In the genomic region with DNA sequence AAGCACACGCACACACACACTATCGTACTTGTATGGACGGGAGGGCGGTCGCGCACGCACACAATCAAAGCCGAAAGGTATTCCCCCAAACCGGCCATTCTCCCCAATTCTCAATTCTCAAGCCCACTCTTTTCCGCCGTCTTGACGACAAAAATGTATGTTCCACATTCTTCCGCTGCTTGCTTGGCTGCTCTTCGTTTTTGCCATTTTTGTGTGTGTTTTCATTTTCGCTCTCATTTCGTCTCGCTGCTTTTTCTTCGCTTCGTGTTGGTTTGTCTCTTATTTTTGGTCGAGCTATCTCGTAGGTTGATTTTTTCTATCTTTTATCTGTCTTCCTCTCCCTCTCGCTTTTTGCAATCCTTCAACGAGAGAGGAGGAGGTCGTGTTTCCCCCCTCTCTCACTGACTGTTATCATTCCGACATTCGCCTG, we compare ENCODE assay signal across 5 fruit fly cellular contexts.
TF ChIP-seq lines count a peak whose summit lies in the region.

No protein-coding gene starts in this region.

- no peak for TF ChIP-seq CTCF in whole organism, embryonic (GFP tag; optimal IDR thresholded peaks at IDR 0.05; lab: Kevin White, UChicago)

TF ChIP-seq in whole organism, adult, 20 proteins besides CTCF, POLR2A, EP300 and RAD21:
- no peak for TF ChIP-seq cic (GFP tag; optimal IDR thresholded peaks at IDR 0.05; lab: Kevin White, UChicago)
- TF ChIP-seq pad (GFP tag; optimal IDR thresholded peaks at IDR 0.05; lab: Kevin White, UChicago), result peak; percentile 4
- TF ChIP-seq CG12768 (GFP tag; optimal IDR thresholded peaks at IDR 0.05; lab: Kevin White, UChicago), result no peak
- TF ChIP-seq CG1620 (GFP tag; optimal IDR thresholded peaks at IDR 0.05; lab: Kevin White, UChicago), result no peak

TF ChIP-seq in whole organism, embryonic, 481 proteins besides CTCF, POLR2A, EP300 and RAD21 (continues in another document):
- TF ChIP-seq CG10366 (GFP tag; IDR thresholded peaks at IDR 0.05; lab: Robert Waterston, UW) (no peak), mld (GFP tag; IDR thresholded peaks at IDR 0.05; lab: Robert Waterston, UW; ENCODE audit: partially characterized antibody) (no peak), CG34422 (GFP tag; IDR thresholded peaks at IDR 0.05; lab: Robert Waterston, UW) (0 out of 3 replicates have a peak, but pooled peaks have one; percentile 14), CG14667 (GFP tag; IDR thresholded peaks at IDR 0.05; lab: Robert Waterston, UW) (no peak), Ada2b (GFP tag; IDR thresholded peaks at IDR 0.05; lab: Robert Waterston, UW) (no peak), CG2199 (GFP tag; IDR thresholded peaks at IDR 0.05; lab: Robert Waterston, UW) (0 out of 3 replicates have a peak, but pooled peaks have one; percentile 33), cwo (GFP tag; optimal IDR thresholded peaks at IDR 0.05; lab: Kevin White, UChicago) (no peak), CG6813 (GFP tag; optimal IDR thresholded peaks at IDR 0.05; lab: Kevin White, UChicago) (no peak), CG4707 (GFP tag; optimal IDR thresholded peaks at IDR 0.05; lab: Kevin White, UChicago) (no peak), CG1233 (GFP tag; optimal IDR thresholded peaks at IDR 0.05; lab: Kevin White, UChicago) (no peak), Adf1 (GFP tag; IDR thresholded peaks at IDR 0.05; lab: Robert Waterston, UW) (peak; percentile 31; the same call in 1 of the 2 replicates), CG6791 (GFP tag; IDR thresholded peaks at IDR 0.05; lab: Robert Waterston, UW; ENCODE audit: partially characterized antibody) (no peak), CG30020 (tag; optimal IDR thresholded peaks at IDR 0.05; lab: Kevin White, UChicago) (no peak), Hey (tag; optimal IDR thresholded peaks at IDR 0.05; lab: Kevin White, UChicago) (no peak), Trl (optimal IDR thresholded peaks at IDR 0.05; lab: Kevin White, UChicago) (peak; percentile 34 to 83), Trl (GFP tag; optimal IDR thresholded peaks at IDR 0.05; lab: Kevin White, UChicago) (no peak), chinmo (GFP tag; IDR thresholded peaks at IDR 0.05; lab: Robert Waterston, UW; ENCODE audit: partially characterized antibody) (peak; percentile 79; the same call in 2 of the 4 replicates), prd (optimal IDR thresholded peaks at IDR 0.05; lab: Kevin White, UChicago) (no peak), prd (GFP tag; IDR thresholded peaks at IDR 0.05; lab: Robert Waterston, UW) (no peak)

TF ChIP-seq in whole organism, prepupa, 60 proteins besides CTCF, POLR2A, EP300 and RAD21 (continues in another document):
- peak; percentile 57 for TF ChIP-seq Ets96B (tag; optimal IDR thresholded peaks at IDR 0.05; lab: Kevin White, UChicago)
- no peak for TF ChIP-seq salr (GFP tag; optimal IDR thresholded peaks at IDR 0.05; lab: Kevin White, UChicago)
- peak; percentile 9 for TF ChIP-seq CG16779 (tag; optimal IDR thresholded peaks at IDR 0.05; lab: Kevin White, UChicago)
- TF ChIP-seq achi (GFP tag; optimal IDR thresholded peaks at IDR 0.05; lab: Kevin White, UChicago), result no peak
- TF ChIP-seq Blimp-1 (GFP tag; optimal IDR thresholded peaks at IDR 0.05; lab: Kevin White, UChicago), result no peak
- TF ChIP-seq Hr39 (GFP tag; optimal IDR thresholded peaks at IDR 0.05; lab: Kevin White, UChicago), result no peak
- no peak for TF ChIP-seq cyc (GFP tag; optimal IDR thresholded peaks at IDR 0.05; lab: Kevin White, UChicago)
- TF ChIP-seq Eip93F (GFP tag; optimal IDR thresholded peaks at IDR 0.05; lab: Kevin White, UChicago), result peak; percentile 10
- no peak for TF ChIP-seq OdsH (GFP tag; optimal IDR thresholded peaks at IDR 0.05; lab: Kevin White, UChicago)
- peak; percentile 5 for TF ChIP-seq dac (GFP tag; optimal IDR thresholded peaks at IDR 0.05; lab: Kevin White, UChicago)
- TF ChIP-seq Eip75B (GFP tag; optimal IDR thresholded peaks at IDR 0.05; lab: Kevin White, UChicago), result peak; percentile 25
- TF ChIP-seq Sox14 (GFP tag; optimal IDR thresholded peaks at IDR 0.05; lab: Kevin White, UChicago), result no peak
- TF ChIP-seq CG8319 (GFP tag; optimal IDR thresholded peaks at IDR 0.05; lab: Kevin White, UChicago), result no peak
- TF ChIP-seq Gug (GFP tag; IDR thresholded peaks at IDR 0.05; lab: Robert Waterston, UW), result no peak
- TF ChIP-seq CG6854 (GFP tag; optimal IDR thresholded peaks at IDR 0.05; lab: Kevin White, UChicago), result no peak
- TF ChIP-seq CG32006 (GFP tag; optimal IDR thresholded peaks at IDR 0.05; lab: Kevin White, UChicago), result no peak
- no peak for TF ChIP-seq acj6 (GFP tag; optimal IDR thresholded peaks at IDR 0.05; lab: Kevin White, UChicago)
- TF ChIP-seq CG11762 (GFP tag; optimal IDR thresholded peaks at IDR 0.05; lab: Kevin White, UChicago; ENCODE audit: insufficient read depth), result no peak
- TF ChIP-seq CG4318 (GFP tag; optimal IDR thresholded peaks at IDR 0.05; lab: Kevin White, UChicago), result no peak
- no peak for TF ChIP-seq net (GFP tag; optimal IDR thresholded peaks at IDR 0.05; lab: Kevin White, UChicago)
- no peak for TF ChIP-seq Hr38 (GFP tag; optimal IDR thresholded peaks at IDR 0.05; lab: Kevin White, UChicago)
- TF ChIP-seq dsx (GFP tag; optimal IDR thresholded peaks at IDR 0.05; lab: Kevin White, UChicago; ENCODE audit: poor library complexity, severe bottlenecking), result no peak

TF ChIP-seq in whole organism, pupa, 21 proteins besides CTCF, POLR2A, EP300 and RAD21:
- TF ChIP-seq CG32121 (GFP tag; IDR thresholded peaks at IDR 0.05; lab: Robert Waterston, UW) (peak; percentile 37), EcR (GFP tag; optimal IDR thresholded peaks at IDR 0.05; lab: Kevin White, UChicago) (peak; percentile 4), CG14655 (GFP tag; optimal IDR thresholded peaks at IDR 0.05; lab: Kevin White, UChicago) (no peak), CG4496 (GFP tag; IDR thresholded peaks at IDR 0.05; lab: Robert Waterston, UW) (peak; percentile 35; the same call in 2 of the 3 replicates), Pif1B (GFP tag; optimal IDR thresholded peaks at IDR 0.05; lab: Kevin White, UChicago) (peak; percentile 7), fd96Ca (GFP tag; IDR thresholded peaks at IDR 0.05; lab: Robert Waterston, UW) (peak; percentile 56; the same call in 2 of the 3 replicates), CG9948 (tag; optimal IDR thresholded peaks at IDR 0.05; lab: Kevin White, UChicago) (peak; percentile 10), Pif1A (GFP tag; optimal IDR thresholded peaks at IDR 0.05; lab: Kevin White, UChicago) (peak; percentile 15), CG17806 (tag; optimal IDR thresholded peaks at IDR 0.05; lab: Kevin White, UChicago) (peak; percentile 20), CG12605 (GFP tag; IDR thresholded peaks at IDR 0.05; lab: Robert Waterston, UW) (peak; percentile 77), CG34367 (tag; optimal IDR thresholded peaks at IDR 0.05; lab: Kevin White, UChicago) (no peak), CG10348 (GFP tag; IDR thresholded peaks at IDR 0.05; lab: Robert Waterston, UW) (no peak), gl (tag; optimal IDR thresholded peaks at IDR 0.05; lab: Kevin White, UChicago) (peak; percentile 74)

TF ChIP-seq in whole organism, wandering third instar larva, 38 proteins besides CTCF, POLR2A, EP300 and RAD21:
- TF ChIP-seq ey (GFP tag; optimal IDR thresholded peaks at IDR 0.05; lab: Kevin White, UChicago), result no peak
- TF ChIP-seq lola (GFP tag; optimal IDR thresholded peaks at IDR 0.05; lab: Kevin White, UChicago), result no peak
- no peak for TF ChIP-seq Dif (GFP tag; optimal IDR thresholded peaks at IDR 0.05; lab: Kevin White, UChicago; ENCODE audit: partially characterized antibody)
- peak; percentile 59 for TF ChIP-seq N (GFP tag; optimal IDR thresholded peaks at IDR 0.05; lab: Kevin White, UChicago)
- no peak for TF ChIP-seq Myc (optimal IDR thresholded peaks at IDR 0.05; lab: Kevin White, UChicago)
- TF ChIP-seq fru (GFP tag; optimal IDR thresholded peaks at IDR 0.05; lab: Kevin White, UChicago), result no peak
- no peak for TF ChIP-seq usp (GFP tag; optimal IDR thresholded peaks at IDR 0.05; lab: Kevin White, UChicago)
- TF ChIP-seq HLH106 (tag; optimal IDR thresholded peaks at IDR 0.05; lab: Kevin White, UChicago), result no peak
- TF ChIP-seq dsf (GFP tag; optimal IDR thresholded peaks at IDR 0.05; lab: Kevin White, UChicago; ENCODE audit: borderline replicate concordance), result no peak
- TF ChIP-seq dl (GFP tag; optimal IDR thresholded peaks at IDR 0.05; lab: Kevin White, UChicago; ENCODE audit: insufficient read depth in 1 of 2, partially characterized antibody in 2 of 2), result peak in 1 of 2 experiments; percentile 29
- no peak for TF ChIP-seq dmrt93B (GFP tag; optimal IDR thresholded peaks at IDR 0.05; lab: Kevin White, UChicago)
- TF ChIP-seq h (GFP tag; optimal IDR thresholded peaks at IDR 0.05; lab: Kevin White, UChicago), result peak; percentile 78
- no peak for TF ChIP-seq Rel (GFP tag; optimal IDR thresholded peaks at IDR 0.05; lab: Kevin White, UChicago)
- TF ChIP-seq Rel (tag; optimal IDR thresholded peaks at IDR 0.05; lab: Kevin White, UChicago), result peak; percentile 97
- peak; percentile 40 for TF ChIP-seq Sp1 (GFP tag; optimal IDR thresholded peaks at IDR 0.05; lab: Kevin White, UChicago)
- peak in 1 of 2 experiments; percentile 44 for TF ChIP-seq foxo (GFP tag; optimal IDR thresholded peaks at IDR 0.05; lab: Kevin White, UChicago)
- TF ChIP-seq OdsH (GFP tag; optimal IDR thresholded peaks at IDR 0.05; lab: Kevin White, UChicago), result no peak
- TF ChIP-seq Mio (GFP tag; optimal IDR thresholded peaks at IDR 0.05; lab: Kevin White, UChicago), result no peak
- no peak for TF ChIP-seq Abd-B (GFP tag; optimal IDR thresholded peaks at IDR 0.05; lab: Kevin White, UChicago)
- no peak for TF ChIP-seq woc (GFP tag; optimal IDR thresholded peaks at IDR 0.05; lab: Kevin White, UChicago)
- TF ChIP-seq psq (GFP tag; optimal IDR thresholded peaks at IDR 0.05; lab: Kevin White, UChicago), result peak; percentile 85
- TF ChIP-seq br (GFP tag; optimal IDR thresholded peaks at IDR 0.05; lab: Kevin White, UChicago), result no peak
- TF ChIP-seq jim (GFP tag; optimal IDR thresholded peaks at IDR 0.05; lab: Kevin White, UChicago), result no peak
- TF ChIP-seq tai (GFP tag; optimal IDR thresholded peaks at IDR 0.05; lab: Kevin White, UChicago), result no peak
- TF ChIP-seq CrebA (GFP tag; optimal IDR thresholded peaks at IDR 0.05; lab: Kevin White, UChicago; ENCODE audit: borderline replicate concordance), result peak; percentile 68
- no peak for TF ChIP-seq sv (GFP tag; optimal IDR thresholded peaks at IDR 0.05; lab: Kevin White, UChicago)
- TF ChIP-seq Vsx2 (GFP tag; optimal IDR thresholded peaks at IDR 0.05; lab: Kevin White, UChicago; ENCODE audit: partially characterized antibody), result peak; percentile 25
- no peak for TF ChIP-seq Jra (GFP tag; optimal IDR thresholded peaks at IDR 0.05; lab: Kevin White, UChicago)
- TF ChIP-seq Hr78 (GFP tag; optimal IDR thresholded peaks at IDR 0.05; lab: Kevin White, UChicago), result peak; percentile 5
- no peak for TF ChIP-seq rgr (GFP tag; optimal IDR thresholded peaks at IDR 0.05; lab: Kevin White, UChicago)
- TF ChIP-seq Dfd (GFP tag; optimal IDR thresholded peaks at IDR 0.05; lab: Kevin White, UChicago), result no peak
- no peak for TF ChIP-seq CG9705 (GFP tag; optimal IDR thresholded peaks at IDR 0.05; lab: Kevin White, UChicago)
